Worm (Caenorhabditis elegans) whole organism, young adult: ENCODE results near the gene K05D4.9.

Experiments
- B0336.3 ChIP-seq: fragments of 200-800 bp; sonication (Bioruptor generic); IDR thresholded peaks from 2 replicates; pipeline ENCODE4 v1.3.6; 2022; ENCODE audit warnings: missing genetic modification characterization, missing compliant biosample characterization
- F33H1.4 ChIP-seq: fragments of 200-800 bp; sonication (Bioruptor generic); IDR thresholded peaks from 2 replicates; pipeline ENCODE4 v1.3.6; 2022; ENCODE audit warnings: missing genetic modification reagents, missing genetic modification characterization, missing compliant biosample characterization
- K11D2.4 ChIP-seq: fragments of 200-800 bp; sonication (Bioruptor generic); IDR thresholded peaks from 2 replicates; pipeline ENCODE4 v1.3.6; 2022; ENCODE audit warnings: missing genetic modification reagents, missing genetic modification characterization, missing compliant biosample characterization
- Y56A3A.18 ChIP-seq: fragments of 200-800 bp; sonication (Bioruptor generic); IDR thresholded peaks from 2 replicates; pipeline ENCODE4 v1.3.6; 2022; ENCODE audit warnings: missing genetic modification reagents, missing genetic modification characterization, missing compliant biosample characterization
- Y95B8A.8 ChIP-seq: fragments of 200-800 bp; sonication (Bioruptor generic); IDR thresholded peaks from 2 replicates; pipeline ENCODE4 v1.3.6; 2022; ENCODE audit warnings: missing genetic modification reagents, missing genetic modification characterization, missing compliant biosample characterization
- athp-1 ChIP-seq: sonication (generic microtip); optimal IDR thresholded peaks from 2 replicates; lab custom pipeline; 2017; ENCODE audit warnings: mild to moderate bottlenecking, missing genetic modification characterization, missing compliant biosample characterization
- attf-3 ChIP-seq: fragments of 200-800 bp; sonication (Bioruptor generic); conservative IDR thresholded peaks from 2 replicates; pipeline ENCODE4 v1.3.6; 2022; ENCODE audit warnings: missing genetic modification reagents, missing genetic modification characterization, missing compliant biosample characterization
- attf-5 ChIP-seq: fragments of 200-800 bp; sonication (Bioruptor generic); optimal IDR thresholded peaks from 2 replicates; lab custom pipeline; 2018; ENCODE audit warnings: mild to moderate bottlenecking, missing genetic modification characterization, missing compliant biosample characterization
- cebp-1 ChIP-seq, 2 experiments: fragments of 200-800 bp in 1 of 2; sonication (Bioruptor generic) in 1 of 2; sonication (generic microtip) in 1 of 2; IDR thresholded peaks in 1 of 2; optimal IDR thresholded peaks in 1 of 2; 2 replicates each; pipeline versions ENCODE4 v1.3.6 to Lab custom; 2017 to 2022; ENCODE audit warnings: missing compliant biosample characterization in 2 of 2, missing genetic modification characterization in 2 of 2, mild to moderate bottlenecking in 1 of 2, missing genetic modification reagents in 1 of 2, moderate library complexity in 1 of 2
- chd-7 ChIP-seq: sonication (generic microtip); optimal IDR thresholded peaks from 2 replicates; lab custom pipeline; 2016; ENCODE audit warnings: mild to moderate bottlenecking, missing genetic modification characterization, moderate library complexity, missing compliant biosample characterization
- die-1 ChIP-seq: sonication (generic microtip); optimal IDR thresholded peaks from 2 replicates; lab custom pipeline; 2016; ENCODE audit warnings: missing genotype, mild to moderate bottlenecking, missing genetic modification characterization, missing compliant biosample characterization
- efl-1 ChIP-seq: fragments of 150-350 bp; optimal IDR thresholded peaks from 2 replicates; lab custom pipeline; 2014; ENCODE audit warnings: missing biosample characterization, missing genetic modification reagents, missing genetic modification characterization
- ekl-4 ChIP-seq: fragments of 200-800 bp; sonication (Bioruptor generic); IDR thresholded peaks from 2 replicates; pipeline ENCODE4 v1.3.6; 2022; ENCODE audit warnings: missing genetic modification reagents, missing genetic modification characterization, missing compliant biosample characterization
- him-1 ChIP-seq: sonication (generic microtip); optimal IDR thresholded peaks from 2 replicates; lab custom pipeline; 2016; ENCODE audit warnings: missing genotype, missing genetic modification reagents, missing genetic modification characterization, missing compliant biosample characterization
- hmg-20 ChIP-seq: fragments of 200-800 bp; sonication (Bioruptor generic); IDR thresholded peaks from 2 replicates; pipeline ENCODE4 v1.3.6; 2022; ENCODE audit warnings: missing genetic modification reagents, missing genetic modification characterization, missing compliant biosample characterization
- let-607 ChIP-seq, 2 experiments: fragments of 200-800 bp in 1 of 2; sonication (Bioruptor generic) in 1 of 2; sonication (generic microtip) in 1 of 2; optimal IDR thresholded peaks; 2 replicates each; lab custom pipeline; 2016 to 2018; ENCODE audit warnings: mild to moderate bottlenecking in 2 of 2, missing compliant biosample characterization in 2 of 2, missing genetic modification characterization in 2 of 2, moderate library complexity in 2 of 2, missing genotype in 1 of 2
- lir-1 ChIP-seq: fragments of 200-800 bp; sonication (Bioruptor generic); conservative IDR thresholded peaks from 2 replicates; pipeline ENCODE4 v1.3.6; 2022; ENCODE audit warnings: missing genetic modification reagents, missing genetic modification characterization, missing compliant biosample characterization
- nhr-179 ChIP-seq: sonication (generic microtip); optimal IDR thresholded peaks from 2 replicates; lab custom pipeline; 2016; ENCODE audit warnings: mild to moderate bottlenecking, missing genetic modification characterization, missing compliant biosample characterization
- nhr-80 ChIP-seq: sonication (generic microtip); optimal IDR thresholded peaks from 2 replicates; lab custom pipeline; 2016; ENCODE audit warnings: missing genetic modification characterization, missing compliant biosample characterization
- nhr-90 ChIP-seq: sonication (generic microtip); optimal IDR thresholded peaks from 2 replicates; lab custom pipeline; 2016; ENCODE audit warnings: missing genotype, mild to moderate bottlenecking, missing genetic modification characterization, missing compliant biosample characterization
- pbrm-1 ChIP-seq: fragments of 200-800 bp; sonication (Bioruptor generic); IDR thresholded peaks from 2 replicates; pipeline ENCODE4 v1.3.6; 2022; ENCODE audit warnings: missing genetic modification reagents, missing genetic modification characterization, missing compliant biosample characterization
- sea-2 ChIP-seq: fragments of 200-800 bp; sonication (Bioruptor generic); IDR thresholded peaks from 2 replicates; pipeline ENCODE4 v1.3.6; 2022; ENCODE audit warnings: missing genetic modification characterization, missing compliant biosample characterization
- zfh-2 ChIP-seq: fragments of 200-800 bp; sonication (Bioruptor generic); conservative IDR thresholded peaks from 2 replicates; pipeline ENCODE4 v1.3.6; 2022; ENCODE audit warnings: missing genetic modification reagents, missing genetic modification characterization, missing compliant biosample characterization
- ztf-22 ChIP-seq: fragments of 200-800 bp; sonication (Bioruptor generic); optimal IDR thresholded peaks from 2 replicates; lab custom pipeline; 2018; ENCODE audit warnings: mild to moderate bottlenecking, missing genetic modification characterization, moderate library complexity, missing compliant biosample characterization
- ztf-25 ChIP-seq: fragments of 200-800 bp; sonication (Bioruptor generic); IDR thresholded peaks from 2 replicates; pipeline ENCODE4 v1.3.6; 2022; ENCODE audit warnings: missing genetic modification reagents, missing genetic modification characterization, missing compliant biosample characterization

Gene K05D4.9

DNA sequence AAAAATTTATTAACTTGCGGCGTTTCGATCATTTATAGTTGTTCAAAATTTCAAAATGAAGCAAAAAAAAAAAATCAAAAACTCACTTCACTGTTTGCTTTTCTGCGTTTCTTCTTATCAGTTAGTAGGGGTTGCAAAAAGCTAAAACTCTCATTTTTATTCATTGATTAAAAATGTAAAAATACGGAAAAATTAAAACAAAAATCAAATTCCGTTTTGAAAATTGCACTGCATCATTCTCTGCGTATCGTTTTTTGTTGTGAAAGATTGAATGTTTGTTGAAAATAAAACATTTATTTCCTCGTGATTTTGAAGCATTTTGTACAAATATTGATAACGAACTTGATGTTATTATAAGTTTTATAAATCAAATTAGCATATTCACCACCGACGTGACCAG lies 42.5 kb downstream of the K05D4.9 start:
- TF ChIP-seq nhr-179 (tag; lab: Kevin White, UChicago) (no peak), cebp-1 (GFP tag; IDR thresholded peaks at IDR 0.05; lab: Robert Waterston, UW) (no peak), cebp-1 (tag; optimal IDR thresholded peaks at IDR 0.05; lab: Kevin White, UChicago) (peak; percentile 29), athp-1 (tag; lab: Kevin White, UChicago) (no peak), attf-5 (GFP tag; lab: Kevin White, UChicago) (no peak), hmg-20 (GFP tag; lab: Robert Waterston, UW) (no peak), nhr-80 (peak; percentile 31), pbrm-1 (GFP tag; lab: Robert Waterston, UW) (no peak)
- TF ChIP-seq, all 124 proteins: peak for 2

DNA sequence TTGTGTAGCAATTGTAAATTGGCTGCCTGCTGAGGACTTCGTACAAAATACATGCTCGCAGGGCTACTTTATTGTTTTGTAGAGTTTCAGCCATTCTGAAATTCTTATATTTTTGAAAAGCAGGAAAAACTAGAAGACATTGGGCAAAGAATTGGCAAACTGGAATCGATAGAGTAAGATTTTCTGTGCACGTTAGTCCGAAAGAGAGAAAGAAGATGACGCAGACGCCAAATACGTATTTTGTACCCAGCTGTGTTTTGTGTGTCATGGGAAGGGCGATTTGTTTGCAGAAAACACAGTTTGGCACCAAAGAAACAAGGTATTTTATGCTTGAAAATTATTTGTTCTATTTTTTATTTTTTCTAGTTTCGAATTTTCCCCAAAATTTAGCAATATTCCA lies 44.2 kb downstream of the K05D4.9 start, which contains the start of gene fbxa-143:
Gene fbxa-143 (minus strand): TSS at position 101 of the 400 bp plus-strand sequence.
- TF ChIP-seq K11D2.4: no peak
- TF ChIP-seq Y56A3A.18 (GFP tag; lab: Robert Waterston, UW): no peak
- no peak for TF ChIP-seq lir-1 (GFP tag; lab: Robert Waterston, UW)
- no peak for TF ChIP-seq ztf-25 (GFP tag; lab: Robert Waterston, UW)
- no peak for TF ChIP-seq chd-7 (tag; lab: Kevin White, UChicago)

- TF ChIP-seq F33H1.4 (GFP tag; lab: Robert Waterston, UW): no peak
- no peak for TF ChIP-seq ekl-4 (GFP tag; lab: Robert Waterston, UW)
- no peak for TF ChIP-seq him-1 (tag; lab: Kevin White, UChicago)
- TF ChIP-seq ztf-22 (GFP tag; lab: Kevin White, UChicago): no peak
- no peak for TF ChIP-seq Y95B8A.8
- no peak for TF ChIP-seq sea-2 (GFP tag; lab: Robert Waterston, UW)
These were observed 46.9 kb downstream of the K05D4.9 start, which contains the start of gene nhr-111 for ce11 chrV:16124739-16125138. Gene nhr-111, minus strand, starts transcription at chrV:16124839.

DNA sequence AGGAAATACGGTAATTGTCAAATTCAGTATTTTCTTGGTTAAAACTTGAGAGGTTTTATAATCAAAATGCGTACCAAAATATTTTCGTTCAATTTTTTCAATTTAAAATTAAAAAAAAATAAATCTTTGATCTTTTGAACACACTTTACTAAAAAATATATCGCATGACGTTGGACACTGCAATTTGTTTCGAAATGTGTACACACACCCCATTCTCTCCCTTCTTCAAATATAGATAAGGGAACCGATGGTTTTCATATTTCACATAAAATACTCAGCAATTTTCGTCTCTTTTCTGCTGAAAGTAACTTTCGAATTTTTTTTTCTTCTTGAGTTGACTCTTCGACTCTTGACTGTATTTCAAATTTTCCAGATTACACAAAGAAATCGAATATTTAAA lies 50.2 kb downstream of the K05D4.9 start:
- TF ChIP-seq sea-2 (GFP tag; lab: Robert Waterston, UW): no peak
- TF ChIP-seq B0336.3 (GFP tag; lab: Robert Waterston, UW): no peak
- TF ChIP-seq zfh-2 (GFP tag; lab: Robert Waterston, UW): no peak
- no peak for TF ChIP-seq nhr-90
- no peak for TF ChIP-seq cebp-1 (GFP tag; IDR thresholded peaks at IDR 0.05; lab: Robert Waterston, UW)
- peak; percentile 5 for TF ChIP-seq cebp-1 (tag; optimal IDR thresholded peaks at IDR 0.05; lab: Kevin White, UChicago)
- TF ChIP-seq efl-1: no peak
- no peak for TF ChIP-seq die-1 (tag; lab: Kevin White, UChicago)

DNA sequence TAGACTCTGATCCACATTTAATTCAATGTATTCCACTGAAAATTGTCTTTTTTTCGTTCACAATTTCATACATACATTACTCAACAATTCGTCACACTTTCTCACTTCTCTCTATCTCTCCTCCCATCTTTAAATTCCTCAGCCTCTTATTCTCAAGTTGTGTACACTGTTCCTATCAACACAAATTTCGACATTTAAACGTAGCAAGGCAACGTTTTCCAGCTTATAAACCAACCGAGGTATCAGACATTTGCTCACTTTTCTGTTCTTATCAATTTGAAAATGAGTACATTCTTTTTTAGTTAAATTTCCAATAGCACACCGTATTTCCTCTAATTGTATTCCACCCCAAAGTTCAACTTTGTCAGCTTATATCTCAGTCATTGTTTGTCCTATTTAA lies 50.7 kb downstream of the K05D4.9 start, which contains the start of gene skr-3:
Gene skr-3 (plus strand): TSS at position 163 of the 400 bp plus-strand sequence.
- no peak for TF ChIP-seq attf-3 (GFP tag; lab: Robert Waterston, UW)
- peak; percentile 23 for TF ChIP-seq nhr-80

- TF ChIP-seq cebp-1 (GFP tag; IDR thresholded peaks at IDR 0.05; lab: Robert Waterston, UW): no peak
- peak; percentile 86 for TF ChIP-seq cebp-1 (tag; optimal IDR thresholded peaks at IDR 0.05; lab: Kevin White, UChicago)
- TF ChIP-seq let-607 (tag; optimal IDR thresholded peaks at IDR 0.05; lab: Kevin White, UChicago): no peak
- TF ChIP-seq, all 124 proteins: peak for 1
These were observed 51.1 kb downstream of the K05D4.9 start for ce11 chrV:16120499-16120898.
